Fruit fly (Drosophila melanogaster) Kc167 (cell line): ENCODE results near the gene beat-VI.

ENCODE experiments used
- psq ChIP-seq: fragments of >200 bp; optimal IDR thresholded peaks from 2 replicates; lab custom pipeline; 2017; ENCODE audit warnings: missing external identifiers
- ttk ChIP-seq: sonication (Bioruptor generic); optimal IDR thresholded peaks from 2 replicates; lab custom pipeline; 2017; ENCODE audit warnings: missing external identifiers

DNA sequence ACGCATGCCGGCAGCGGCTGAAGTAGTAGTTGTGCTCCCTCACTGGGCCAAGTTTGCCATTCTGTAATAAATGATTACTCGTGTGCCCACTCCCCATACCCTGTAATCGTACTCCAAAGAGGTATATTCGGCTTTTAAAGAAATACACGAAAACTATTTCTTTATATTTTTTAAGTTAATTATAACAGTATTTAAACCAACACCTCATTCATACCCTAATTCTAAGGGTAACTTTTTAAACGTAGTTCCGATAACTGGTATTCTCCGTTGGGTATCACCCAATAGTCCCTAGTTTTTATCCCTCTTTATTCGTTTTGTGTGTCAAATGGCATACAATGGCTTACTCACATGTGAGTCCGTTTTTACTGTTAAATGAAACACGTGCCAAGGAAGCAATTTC lies 40.4 kb upstream of the beat-VI start:
- TF ChIP-seq psq (lab: Kevin White, UChicago), result no peak
- TF ChIP-seq ttk, result no peak
